Worm (Caenorhabditis elegans) whole organism, late embryonic: ENCODE data around the gene srx-64.

Experiments used
- C38D4.7 ChIP-seq: fragments of 200-800 bp; sonication (Bioruptor generic); optimal IDR thresholded peaks from 2 replicates; lab custom pipeline; 2018; ENCODE audit warnings: mild to moderate bottlenecking, missing genetic modification characterization, moderate library complexity, missing compliant biosample characterization
- K09A11.1 ChIP-seq: sonication (generic microtip); optimal IDR thresholded peaks from 2 replicates; lab custom pipeline; 2017; ENCODE audit warnings: antibody characterized with exemption, mild to moderate bottlenecking, missing genetic modification characterization, missing compliant biosample characterization; ENCODE audit not compliant: insufficient read depth
- Y22D7AL.16 ChIP-seq: sonication (generic microtip); optimal IDR thresholded peaks from 2 replicates; lab custom pipeline; 2016; ENCODE audit warnings: missing genetic modification characterization, missing compliant biosample characterization
- ama-1 ChIP-seq: fragments of 150-350 bp; optimal IDR thresholded peaks from 2 replicates; lab custom pipeline; 2014
- ceh-14 ChIP-seq: sonication (generic microtip); optimal IDR thresholded peaks from 2 replicates; lab custom pipeline; 2016; ENCODE audit warnings: missing genotype, missing genetic modification characterization, missing compliant biosample characterization
- ceh-18 ChIP-seq: sonication (generic microtip); optimal IDR thresholded peaks from 2 replicates; lab custom pipeline; 2016; ENCODE audit warnings: missing genetic modification characterization, missing compliant biosample characterization
- ceh-19 ChIP-seq: fragments of 200-800 bp; sonication (Bioruptor generic); optimal IDR thresholded peaks from 2 replicates; lab custom pipeline; 2018; ENCODE audit warnings: mild to moderate bottlenecking, missing genetic modification characterization, missing compliant biosample characterization
- ceh-2 ChIP-seq: sonication (generic microtip); optimal IDR thresholded peaks from 2 replicates; lab custom pipeline; 2016; ENCODE audit warnings: missing genotype, missing genetic modification characterization, missing compliant biosample characterization
- ceh-24 ChIP-seq: sonication (generic microtip); optimal IDR thresholded peaks from 2 replicates; lab custom pipeline; 2016; ENCODE audit warnings: mild to moderate bottlenecking, missing genetic modification characterization, missing compliant biosample characterization
- ceh-30 ChIP-seq: fragments of 150-350 bp; optimal IDR thresholded peaks from 2 replicates; lab custom pipeline; 2014; ENCODE audit warnings: missing biosample characterization, missing genetic modification characterization
- ceh-31 ChIP-seq: sonication (generic microtip); optimal IDR thresholded peaks from 2 replicates; lab custom pipeline; 2016; ENCODE audit warnings: missing genetic modification characterization, missing compliant biosample characterization
- ceh-6 ChIP-seq: fragments of 200-800 bp; sonication (Bioruptor generic); optimal IDR thresholded peaks from 2 replicates; lab custom pipeline; 2018; ENCODE audit warnings: mild to moderate bottlenecking, missing genetic modification characterization, missing compliant biosample characterization
- ceh-9 ChIP-seq: sonication (generic microtip); optimal IDR thresholded peaks from 2 replicates; lab custom pipeline; 2016; ENCODE audit warnings: mild to moderate bottlenecking, missing genetic modification characterization, inconsistent platforms, missing compliant biosample characterization
- dmd-4 ChIP-seq: sonication (generic microtip); optimal IDR thresholded peaks from 2 replicates; lab custom pipeline; 2016; ENCODE audit warnings: borderline replicate concordance, missing genetic modification characterization, missing compliant biosample characterization
- elt-2 ChIP-seq: sonication (generic microtip); optimal IDR thresholded peaks from 2 replicates; lab custom pipeline; 2016; ENCODE audit warnings: missing genetic modification reagents, missing genetic modification characterization, missing compliant biosample characterization
- fax-1 ChIP-seq: sonication (generic microtip); optimal IDR thresholded peaks from 2 replicates; lab custom pipeline; 2016; ENCODE audit warnings: missing genotype, missing genetic modification characterization, missing compliant biosample characterization
- fkh-10 ChIP-seq: fragments of 150-350 bp; optimal IDR thresholded peaks from 2 replicates; lab custom pipeline; 2014; ENCODE audit warnings: missing biosample characterization, missing genetic modification reagents, missing genetic modification characterization
- hlh-13 ChIP-seq: fragments of 200-800 bp; sonication (Bioruptor generic); optimal IDR thresholded peaks from 2 replicates; lab custom pipeline; 2018; ENCODE audit warnings: mild to moderate bottlenecking, missing genetic modification characterization, missing compliant biosample characterization
- hlh-15 ChIP-seq: sonication (generic microtip); optimal IDR thresholded peaks from 2 replicates; lab custom pipeline; 2016; ENCODE audit warnings: missing genetic modification characterization, missing compliant biosample characterization
- hlh-30 ChIP-seq: sonication (generic microtip); optimal IDR thresholded peaks from 2 replicates; lab custom pipeline; 2017; ENCODE audit warnings: antibody characterized with exemption, missing genetic modification characterization, missing compliant biosample characterization; ENCODE audit not compliant: insufficient read depth
- hlh-6 ChIP-seq: sonication (generic microtip); optimal IDR thresholded peaks from 2 replicates; lab custom pipeline; 2016; ENCODE audit warnings: missing genotype, missing genetic modification characterization, missing compliant biosample characterization
- lim-6 ChIP-seq: sonication (generic microtip); optimal IDR thresholded peaks from 2 replicates; lab custom pipeline; 2016; ENCODE audit warnings: missing genetic modification characterization, missing compliant biosample characterization
- lin-11 ChIP-seq: fragments of 200-800 bp; sonication (Bioruptor generic); optimal IDR thresholded peaks from 2 replicates; lab custom pipeline; 2018; ENCODE audit warnings: mild to moderate bottlenecking, missing genetic modification characterization, missing compliant biosample characterization
- madf-2 ChIP-seq: sonication (generic microtip); optimal IDR thresholded peaks from 2 replicates; lab custom pipeline; 2017; ENCODE audit warnings: missing genetic modification characterization, missing compliant biosample characterization
- mec-3 ChIP-seq: sonication (generic microtip); optimal IDR thresholded peaks from 2 replicates; lab custom pipeline; 2016; ENCODE audit warnings: borderline replicate concordance, missing genetic modification characterization, missing compliant biosample characterization
- nfya-1 ChIP-seq: sonication (generic microtip); optimal IDR thresholded peaks from 2 replicates; lab custom pipeline; 2017; ENCODE audit warnings: missing genetic modification characterization, mild to moderate bottlenecking, missing compliant biosample characterization, antibody characterized with exemption, moderate library complexity
- pag-3 ChIP-seq: sonication (generic microtip); optimal IDR thresholded peaks from 2 replicates; lab custom pipeline; 2016; ENCODE audit warnings: missing compliant biosample characterization, missing genetic modification characterization, borderline replicate concordance
- pat-9 ChIP-seq: fragments of 200-800 bp; sonication (Bioruptor generic); optimal IDR thresholded peaks from 2 replicates; lab custom pipeline; 2018; ENCODE audit warnings: mild to moderate bottlenecking, missing genetic modification characterization, moderate library complexity, missing compliant biosample characterization
- pha-4 ChIP-seq: fragments of 150-350 bp; optimal IDR thresholded peaks from 2 replicates; lab custom pipeline; 2018; ENCODE audit warnings: missing biosample characterization, missing genetic modification reagents, missing genetic modification characterization
- pqm-1 ChIP-seq: sonication (generic microtip); optimal IDR thresholded peaks from 2 replicates; lab custom pipeline; 2016; ENCODE audit warnings: missing genetic modification characterization, missing compliant biosample characterization
- pros-1 ChIP-seq: fragments of 150-350 bp; optimal IDR thresholded peaks from 2 replicates; lab custom pipeline; 2014; ENCODE audit warnings: missing biosample characterization, missing genetic modification reagents, missing genetic modification characterization
- sdc-2 ChIP-seq: sonication (generic microtip); optimal IDR thresholded peaks from 2 replicates; lab custom pipeline; 2016; ENCODE audit warnings: missing genotype, missing genetic modification characterization, missing compliant biosample characterization
- sox-2 ChIP-seq: fragments of 200-800 bp; sonication (Bioruptor generic); IDR thresholded peaks from 2 replicates; pipeline ENCODE4 v1.3.6; 2022; ENCODE audit warnings: missing genetic modification reagents, missing genetic modification characterization, missing compliant biosample characterization
- sox-4 ChIP-seq: sonication (generic microtip); optimal IDR thresholded peaks from 2 replicates; lab custom pipeline; 2017; ENCODE audit warnings: mild to moderate bottlenecking, missing genetic modification characterization, inconsistent platforms, missing compliant biosample characterization
- syd-9 ChIP-seq: sonication (generic microtip); optimal IDR thresholded peaks from 2 replicates; lab custom pipeline; 2016; ENCODE audit warnings: mild to moderate bottlenecking, missing genetic modification characterization, moderate library complexity, missing compliant biosample characterization
- tbx-2 ChIP-seq: sonication (generic microtip); optimal IDR thresholded peaks from 2 replicates; lab custom pipeline; 2016; ENCODE audit warnings: missing genetic modification characterization, missing compliant biosample characterization
- tbx-7 ChIP-seq: sonication (generic microtip); optimal IDR thresholded peaks from 2 replicates; lab custom pipeline; 2016; ENCODE audit warnings: missing genotype, missing genetic modification characterization, missing compliant biosample characterization
- unc-3 ChIP-seq, 2 experiments: fragments of 200-800 bp in 1 of 2; sonication (Bioruptor generic) in 1 of 2; sonication (generic microtip) in 1 of 2; conservative IDR thresholded peaks in 1 of 2; optimal IDR thresholded peaks in 1 of 2; 2 replicates each; pipeline versions ENCODE4 v1.3.6 to Lab custom; 2016 to 2022; ENCODE audit warnings: missing compliant biosample characterization in 2 of 2, missing genetic modification characterization in 2 of 2, missing genetic modification reagents in 1 of 2
- unc-86 ChIP-seq: sonication (generic microtip); optimal IDR thresholded peaks from 2 replicates; lab custom pipeline; 2016; ENCODE audit warnings: missing genetic modification characterization, missing compliant biosample characterization

Gene srx-64

ce11 chrV:3902458-3903157, 26.6 kb upstream of the srx-64 start, which contains the start of the genes str-229 and srh-190:
Gene str-229, minus strand, starts transcription at chrV:3902558.
Gene srh-190, plus strand, starts transcription at chrV:3903107.
- no peak for TF ChIP-seq hlh-13 (GFP tag; lab: Kevin White, UChicago)
- TF ChIP-seq ceh-14 (tag; lab: Kevin White, UChicago) = no peak
- no peak for TF ChIP-seq ceh-18 (tag; lab: Kevin White, UChicago)
- TF ChIP-seq pros-1 (tag; lab: Kevin White, UChicago) = no peak
- TF ChIP-seq sdc-2 (tag; lab: Kevin White, UChicago) = no peak

ce11 chrV:3903424-3903823, 25.8 kb upstream of the srx-64 start:
- TF ChIP-seq dmd-4 = no peak
- no peak for TF ChIP-seq K09A11.1
- TF ChIP-seq pha-4 (tag; lab: Kevin White, UChicago) = no peak
- no peak for TF ChIP-seq sox-2 (GFP tag; lab: Robert Waterston, UW)
- no peak for TF ChIP-seq tbx-7 (tag; lab: Kevin White, UChicago)
- TF ChIP-seq ceh-18 (tag; lab: Kevin White, UChicago) = no peak
- no peak for TF ChIP-seq mec-3 (tag; lab: Kevin White, UChicago)
- no peak for TF ChIP-seq lin-11
- TF ChIP-seq hlh-30 (tag; lab: Kevin White, UChicago) = no peak
- no peak for TF ChIP-seq ceh-2 (tag; lab: Kevin White, UChicago)
- no peak for TF ChIP-seq ceh-30
- TF ChIP-seq syd-9 (tag; lab: Kevin White, UChicago) = no peak
- no peak for TF ChIP-seq ceh-24 (tag; lab: Kevin White, UChicago)
- no peak for TF ChIP-seq hlh-6 (tag; lab: Kevin White, UChicago)

- TF ChIP-seq ceh-19 (GFP tag; lab: Kevin White, UChicago) = no peak
- no peak for TF ChIP-seq nfya-1
- no peak for TF ChIP-seq ceh-2 (tag; lab: Kevin White, UChicago)
- TF ChIP-seq ceh-6 (GFP tag; lab: Kevin White, UChicago) = no peak
- no peak for TF ChIP-seq fkh-10 (GFP tag; lab: Kevin White, UChicago)
- TF ChIP-seq hlh-15 (tag; lab: Kevin White, UChicago) = no peak
- no peak for TF ChIP-seq unc-86 (tag; lab: Kevin White, UChicago)
- TF ChIP-seq ceh-31 = no peak
- no peak for TF ChIP-seq pat-9 (tag; lab: Kevin White, UChicago)
- no peak for TF ChIP-seq Y22D7AL.16 (tag; lab: Kevin White, UChicago)
- TF ChIP-seq sox-4 = no peak
- no peak for TF ChIP-seq pag-3 (tag; lab: Kevin White, UChicago)
- TF ChIP-seq, all 69 proteins: peak for 0
Observed at ce11 chrV:3905841-3906240, 23.4 kb upstream of the srx-64 start, which contains the start of gene nhr-156. Gene nhr-156, plus strand, starts transcription at chrV:3906106.

ce11 chrV:3912472-3912871, 16.7 kb upstream of the srx-64 start, which contains the start of gene srx-68:
Gene srx-68, plus strand, starts transcription at chrV:3912772.
- TF ChIP-seq tbx-2 (tag; lab: Kevin White, UChicago) (no peak), C38D4.7 (no peak), lim-6 (tag; lab: Kevin White, UChicago) (no peak), K09A11.1 (no peak), elt-2 (no peak), ceh-14 (tag; lab: Kevin White, UChicago) (no peak), hlh-30 (tag; lab: Kevin White, UChicago) (no peak), pqm-1 (tag; lab: Kevin White, UChicago) (no peak), fax-1 (tag; lab: Kevin White, UChicago) (no peak), dmd-4 (no peak), unc-3 (GFP tag; conservative IDR thresholded peaks at IDR 0.05; lab: Robert Waterston, UW) (no peak), unc-3 (tag; optimal IDR thresholded peaks at IDR 0.05; lab: Kevin White, UChicago) (no peak), ceh-9 (tag; lab: Kevin White, UChicago) (no peak), syd-9 (tag; lab: Kevin White, UChicago) (no peak), ama-1 (lab: Kevin White, UChicago) (no peak), madf-2 (tag; lab: Kevin White, UChicago) (no peak)
